Fruit fly (Drosophila melanogaster): ENCODE results near the gene CG5011.

The CG5011 gene

DNA sequence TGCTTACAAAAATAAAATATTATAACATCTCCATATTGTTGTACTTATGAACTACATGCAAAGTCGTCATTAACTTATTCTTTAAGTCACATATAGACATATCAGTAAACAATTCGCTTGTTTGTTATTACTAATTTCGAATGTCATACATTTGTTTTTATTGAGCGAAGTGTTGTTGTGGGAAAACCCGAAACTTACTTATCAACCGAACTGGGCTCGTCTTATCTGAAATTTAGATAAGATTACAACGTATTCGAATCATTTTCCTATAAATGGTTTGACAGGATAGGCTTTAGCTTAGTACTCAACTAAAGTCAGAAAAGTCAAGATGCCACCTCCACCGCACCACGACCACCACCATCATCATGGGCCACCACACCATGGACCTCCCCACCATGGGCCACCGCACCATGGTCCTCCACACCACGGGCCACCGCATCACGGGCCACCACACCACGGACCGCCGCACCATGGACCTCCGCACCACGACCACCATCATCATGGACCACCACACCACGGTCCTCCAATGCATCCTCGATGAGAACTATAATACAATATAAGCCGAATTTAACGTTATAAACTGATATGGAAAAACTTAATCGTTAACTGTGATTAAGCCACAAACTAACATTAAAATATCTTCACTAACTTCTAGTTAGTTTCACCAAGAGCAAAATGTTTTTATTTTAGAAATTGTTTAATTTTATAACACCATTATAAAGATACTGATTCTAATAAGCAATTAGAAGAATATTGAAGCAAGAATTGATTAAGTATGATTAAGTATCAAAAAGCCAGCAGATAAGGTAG is at the start of gene CG5011, which contains the start of gene CG43349:
TSS of gene CG5011 (plus strand) at position 760 of the 810 bp plus-strand sequence.
TSS of gene CG43349 (plus strand) at position 294 of the 810 bp plus-strand sequence.
- TF ChIP-seq dl (GFP tag; optimal IDR thresholded peaks at IDR 0.05; ENCODE audit: insufficient read depth in 1 of 2, partially characterized antibody in 2 of 2) (peak; percentile 48 to 72), sage (GFP tag; optimal IDR thresholded peaks at IDR 0.05) (no peak), Rel (GFP tag; optimal IDR thresholded peaks at IDR 0.05) (no peak), Rel (tag; optimal IDR thresholded peaks at IDR 0.05) (peak; percentile 85), CG32264 (GFP tag; optimal IDR thresholded peaks at IDR 0.05) (no peak), dmrt93B (GFP tag; optimal IDR thresholded peaks at IDR 0.05) (no peak), Jra (GFP tag; optimal IDR thresholded peaks at IDR 0.05) (no peak), Dfd (GFP tag; optimal IDR thresholded peaks at IDR 0.05) (peak; percentile 65)

DNA sequence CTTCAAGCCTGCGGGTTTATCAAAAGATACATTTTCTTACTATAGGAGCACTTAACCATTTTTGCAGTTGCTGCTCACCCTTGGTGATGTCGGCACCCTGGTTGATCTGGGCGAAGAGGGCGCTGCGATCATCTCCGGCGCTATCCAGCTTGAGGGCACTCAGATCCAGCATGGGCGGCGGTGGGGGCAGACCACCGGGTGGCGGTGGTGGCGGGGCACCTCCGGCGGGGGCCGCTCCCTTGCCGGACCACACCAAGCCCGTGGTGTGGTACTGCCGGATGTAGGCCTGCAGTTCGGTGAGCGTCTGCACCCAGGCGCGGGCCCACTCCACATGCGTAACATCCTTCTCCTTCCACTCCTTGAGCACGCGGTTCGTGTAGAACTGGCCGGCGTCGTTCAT is 47.8 kb upstream of the CG5011 start:
- TF ChIP-seq Dfd (GFP tag; optimal IDR thresholded peaks at IDR 0.05) (peak; percentile 99), CG9705 (GFP tag; optimal IDR thresholded peaks at IDR 0.05) (no peak)

DNA sequence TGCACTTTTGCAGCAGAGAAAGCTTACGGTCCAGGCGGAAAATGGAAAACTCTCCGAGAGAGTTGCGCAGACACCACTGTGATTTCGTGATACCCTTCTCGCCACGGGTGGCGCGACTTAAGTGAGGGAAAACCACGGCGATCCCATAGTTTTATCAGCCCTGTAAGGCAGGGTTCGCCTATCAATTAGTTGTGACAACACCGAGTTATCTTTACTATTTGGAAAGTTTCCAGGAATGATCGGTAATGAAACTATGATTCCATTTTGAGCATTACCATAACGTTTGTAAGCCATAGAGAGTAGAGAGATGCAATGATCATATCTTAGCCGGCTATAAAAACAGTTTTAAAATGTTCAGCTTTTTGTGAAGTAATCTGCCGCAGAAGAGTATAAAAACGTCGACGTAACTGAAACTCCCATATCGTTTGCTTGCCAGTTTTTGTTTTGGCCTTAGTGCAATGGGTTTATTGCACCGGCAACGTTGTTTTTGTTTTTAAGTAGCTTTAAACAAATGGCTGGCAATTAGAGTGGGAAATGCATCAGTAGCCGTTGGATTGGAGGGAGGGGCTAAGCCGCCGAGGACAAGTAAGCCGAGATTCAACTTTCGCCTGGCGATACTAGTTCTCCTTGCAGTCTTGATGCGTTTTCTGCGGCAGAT is 43.8 kb upstream of the CG5011 start:
- no peak for TF ChIP-seq h (GFP tag; optimal IDR thresholded peaks at IDR 0.05)
- TF ChIP-seq Jra (GFP tag; optimal IDR thresholded peaks at IDR 0.05): no peak
- TF ChIP-seq Hr78 (GFP tag; optimal IDR thresholded peaks at IDR 0.05): no peak
- TF ChIP-seq dmrt93B (GFP tag; optimal IDR thresholded peaks at IDR 0.05): no peak
- no peak for TF ChIP-seq CG32264 (GFP tag; optimal IDR thresholded peaks at IDR 0.05)
- no peak for TF ChIP-seq tai (GFP tag; optimal IDR thresholded peaks at IDR 0.05)
- no peak for TF ChIP-seq sv (GFP tag; optimal IDR thresholded peaks at IDR 0.05)
- no peak for TF ChIP-seq pan (optimal IDR thresholded peaks at IDR 0.05)
- no peak for TF ChIP-seq CrebA (GFP tag; optimal IDR thresholded peaks at IDR 0.05; ENCODE audit: borderline replicate concordance)
- TF ChIP-seq Hr83 (GFP tag; optimal IDR thresholded peaks at IDR 0.05; ENCODE audit: poor library complexity, severe bottlenecking): no peak
- no peak for TF ChIP-seq jim (GFP tag; optimal IDR thresholded peaks at IDR 0.05)

DNA sequence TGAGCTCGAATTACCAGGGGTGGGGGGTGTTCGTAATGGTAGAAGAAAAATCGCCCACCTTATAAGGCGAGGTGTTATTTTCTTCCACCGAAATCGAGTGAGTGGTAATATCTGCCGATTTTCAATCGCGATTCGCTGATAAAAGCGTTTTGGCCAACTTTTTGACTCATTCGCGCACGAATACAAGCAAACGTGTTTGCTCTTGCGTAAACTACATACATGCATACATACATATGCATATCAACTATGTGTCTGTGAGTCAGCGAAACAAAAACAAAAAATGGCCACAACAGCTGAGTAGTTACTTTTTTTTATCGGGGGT is 43.2 kb upstream of the CG5011 start:
- no peak for TF ChIP-seq ey (GFP tag; optimal IDR thresholded peaks at IDR 0.05)
- no peak for TF ChIP-seq GATAd (GFP tag; optimal IDR thresholded peaks at IDR 0.05)
- no peak for TF ChIP-seq brk (GFP tag; optimal IDR thresholded peaks at IDR 0.05)
- TF ChIP-seq Dif (GFP tag; optimal IDR thresholded peaks at IDR 0.05; ENCODE audit: partially characterized antibody): no peak
- TF ChIP-seq fru (GFP tag; optimal IDR thresholded peaks at IDR 0.05): peak; percentile 20
- TF ChIP-seq psq (GFP tag; optimal IDR thresholded peaks at IDR 0.05): no peak

DNA sequence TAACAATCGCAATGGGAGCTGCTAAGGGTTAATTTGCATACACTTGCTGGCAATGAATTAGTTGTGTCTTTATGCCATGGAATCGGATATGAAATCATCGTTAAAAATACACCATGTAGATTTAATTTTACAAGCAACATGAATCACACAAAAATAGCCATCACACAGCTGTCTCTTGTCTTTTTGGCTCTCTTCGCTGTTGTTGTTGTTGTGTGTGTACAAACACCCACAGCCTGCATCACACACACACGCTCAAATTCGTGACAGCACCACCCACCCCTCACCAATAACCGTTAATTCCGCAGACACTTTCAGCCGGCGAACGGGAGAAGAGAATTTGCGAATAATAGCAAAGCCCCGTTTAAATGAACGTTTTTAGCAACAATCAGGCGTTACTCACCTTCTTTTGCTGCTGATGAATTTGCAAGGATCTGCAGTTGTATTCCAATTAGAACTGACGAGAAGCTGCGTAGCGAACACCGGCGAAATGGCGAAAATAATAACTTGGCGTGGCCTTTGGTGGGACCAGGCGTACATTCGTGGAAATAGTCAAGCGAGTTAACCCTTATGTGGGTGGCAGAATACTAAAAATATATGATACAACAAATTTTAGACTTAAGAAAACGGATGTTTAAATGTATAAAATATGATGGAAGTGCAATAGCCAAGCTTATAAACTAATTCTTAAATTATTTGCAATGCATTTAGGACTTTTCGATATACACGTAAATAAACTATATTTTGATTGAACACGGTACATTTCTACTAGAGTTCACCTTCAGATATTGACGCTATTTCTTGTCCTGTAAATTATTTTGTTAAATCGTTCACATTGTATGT is 42.6 kb upstream of the CG5011 start, which contains the start of gene capt:
TSS of gene capt (minus strand) at position 584 of the 840 bp plus-strand sequence.
- TF ChIP-seq Hr83 (GFP tag; optimal IDR thresholded peaks at IDR 0.05; ENCODE audit: poor library complexity, severe bottlenecking) (no peak), OdsH (GFP tag; optimal IDR thresholded peaks at IDR 0.05) (no peak), dmrt93B (GFP tag; optimal IDR thresholded peaks at IDR 0.05) (peak; percentile 2), woc (GFP tag; optimal IDR thresholded peaks at IDR 0.05) (peak; percentile 60), fru (GFP tag; optimal IDR thresholded peaks at IDR 0.05) (no peak), sage (GFP tag; optimal IDR thresholded peaks at IDR 0.05) (no peak), pan (optimal IDR thresholded peaks at IDR 0.05) (no peak), HLH106 (tag; optimal IDR thresholded peaks at IDR 0.05) (peak; percentile 55), br (GFP tag; optimal IDR thresholded peaks at IDR 0.05) (no peak), Hnf4 (GFP tag; optimal IDR thresholded peaks at IDR 0.05) (no peak), lola (GFP tag; optimal IDR thresholded peaks at IDR 0.05) (no peak), Rel (GFP tag; optimal IDR thresholded peaks at IDR 0.05) (no peak), Rel (tag; optimal IDR thresholded peaks at IDR 0.05) (peak; percentile 31), rgr (GFP tag; optimal IDR thresholded peaks at IDR 0.05) (peak; percentile 21), Dfd (GFP tag; optimal IDR thresholded peaks at IDR 0.05) (no peak), jim (GFP tag; optimal IDR thresholded peaks at IDR 0.05) (no peak), CG9705 (GFP tag; optimal IDR thresholded peaks at IDR 0.05) (peak; percentile 3), sv (GFP tag; optimal IDR thresholded peaks at IDR 0.05) (peak; percentile 25), usp (GFP tag; optimal IDR thresholded peaks at IDR 0.05) (no peak), CG32264 (GFP tag; optimal IDR thresholded peaks at IDR 0.05) (no peak), CrebA (GFP tag; optimal IDR thresholded peaks at IDR 0.05; ENCODE audit: borderline replicate concordance) (no peak), psq (GFP tag; optimal IDR thresholded peaks at IDR 0.05) (peak; percentile 1), Mio (GFP tag; optimal IDR thresholded peaks at IDR 0.05) (no peak), dl (GFP tag; optimal IDR thresholded peaks at IDR 0.05; ENCODE audit: insufficient read depth in 1 of 2, partially characterized antibody in 2 of 2) (no peak), h (GFP tag; optimal IDR thresholded peaks at IDR 0.05) (peak; percentile 10), Hr78 (GFP tag; optimal IDR thresholded peaks at IDR 0.05) (no peak), foxo (GFP tag; optimal IDR thresholded peaks at IDR 0.05) (peak in 1 of 2 experiments; percentile 22), Sp1 (GFP tag; optimal IDR thresholded peaks at IDR 0.05) (peak; percentile 1), Dif (GFP tag; optimal IDR thresholded peaks at IDR 0.05; ENCODE audit: partially characterized antibody) (no peak), Jra (GFP tag; optimal IDR thresholded peaks at IDR 0.05) (no peak), tai (GFP tag; optimal IDR thresholded peaks at IDR 0.05) (no peak), GATAd (GFP tag; optimal IDR thresholded peaks at IDR 0.05) (no peak)
